Fruit fly (Drosophila melanogaster): ENCODE measurements around the gene AdoR.

Gene AdoR

DNA sequence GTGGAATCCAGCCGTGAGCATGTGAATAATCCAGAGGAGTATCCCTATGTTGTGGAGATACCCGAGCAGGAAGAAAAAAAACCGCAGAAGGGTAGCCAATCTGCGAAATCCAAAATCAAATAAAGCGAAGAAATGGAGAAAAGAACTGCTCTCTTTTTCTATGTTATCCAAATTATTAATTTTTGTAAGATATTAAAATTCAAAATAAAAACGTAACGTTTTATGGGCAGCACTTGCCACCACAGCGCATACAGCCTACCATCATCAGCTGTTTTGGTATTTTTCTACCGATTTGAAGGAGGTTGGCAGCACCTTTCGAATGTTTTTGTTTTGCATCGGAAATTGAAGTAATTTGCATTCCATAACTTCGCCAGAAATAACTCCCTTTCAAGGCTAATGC, 30.5 kb upstream of the AdoR start, which contains the start of gene Bet5 (continued):
- TF ChIP-seq nerfin-2 (GFP tag; IDR thresholded peaks at IDR 0.05; ENCODE audit: partially characterized antibody) (no peak), Meics (GFP tag; optimal IDR thresholded peaks at IDR 0.05) (no peak), CG17802 (tag; optimal IDR thresholded peaks at IDR 0.05) (no peak), CG2120 (GFP tag; optimal IDR thresholded peaks at IDR 0.05) (no peak), wor (GFP tag; IDR thresholded peaks at IDR 0.05) (no peak), CG4282 (GFP tag; optimal IDR thresholded peaks at IDR 0.05) (no peak), CG9437 (GFP tag; optimal IDR thresholded peaks at IDR 0.05) (peak; percentile 87), nom (GFP tag; optimal IDR thresholded peaks at IDR 0.05) (no peak), TFAM (GFP tag; optimal IDR thresholded peaks at IDR 0.05) (no peak), sug (tag; optimal IDR thresholded peaks at IDR 0.05) (no peak), HHEX (GFP tag; optimal IDR thresholded peaks at IDR 0.05) (no peak), Nf-YA (GFP tag; IDR thresholded peaks at IDR 0.05) (no peak), sqz (GFP tag; optimal IDR thresholded peaks at IDR 0.05) (no peak), BEAF-32 (GFP tag; optimal IDR thresholded peaks at IDR 0.05) (peak; percentile 40), CG17186 (GFP tag; optimal IDR thresholded peaks at IDR 0.05) (peak; percentile 29), Hr78 (GFP tag; optimal IDR thresholded peaks at IDR 0.05) (no peak), pros (GFP tag; optimal IDR thresholded peaks at IDR 0.05) (no peak), CG6854 (GFP tag; optimal IDR thresholded peaks at IDR 0.05) (no peak), Trl (optimal IDR thresholded peaks at IDR 0.05) (no peak), Trl (GFP tag; optimal IDR thresholded peaks at IDR 0.05) (no peak), Optix (GFP tag; IDR thresholded peaks at IDR 0.05) (no peak), CG1529 (GFP tag; optimal IDR thresholded peaks at IDR 0.05) (no peak), Ets97D (GFP tag; optimal IDR thresholded peaks at IDR 0.05) (peak; percentile 23), chm (GFP tag; IDR thresholded peaks at IDR 0.05) (no peak), CG8089 (GFP tag; optimal IDR thresholded peaks at IDR 0.05) (no peak), Bteb2 (GFP tag; optimal IDR thresholded peaks at IDR 0.05) (no peak), CG7786 (GFP tag; optimal IDR thresholded peaks at IDR 0.05) (no peak), CG14710 (tag; optimal IDR thresholded peaks at IDR 0.05) (no peak), salm (tag; optimal IDR thresholded peaks at IDR 0.05) (no peak), peb (GFP tag; IDR thresholded peaks at IDR 0.05) (no peak), odd (GFP tag; optimal IDR thresholded peaks at IDR 0.05) (no peak), Fer1 (GFP tag; optimal IDR thresholded peaks at IDR 0.05) (no peak), CG17385 (GFP tag; optimal IDR thresholded peaks at IDR 0.05) (no peak), CG34376 (GFP tag; optimal IDR thresholded peaks at IDR 0.05) (no peak), CG14860 (GFP tag; IDR thresholded peaks at IDR 0.05; ENCODE audit: partially characterized antibody) (no peak), HLH54F (GFP tag; optimal IDR thresholded peaks at IDR 0.05) (no peak), CG9609 (GFP tag; optimal IDR thresholded peaks at IDR 0.05) (no peak), lmd (GFP tag; IDR thresholded peaks at IDR 0.05) (no peak), ems (GFP tag; optimal IDR thresholded peaks at IDR 0.05) (no peak), CG15514 (GFP tag; optimal IDR thresholded peaks at IDR 0.05) (peak; percentile 16), sens (GFP tag) (peak; percentile 5), CG7357 (GFP tag; IDR thresholded peaks at IDR 0.05) (no peak), MESR4 (GFP tag; optimal IDR thresholded peaks at IDR 0.05) (peak; percentile 4), CG17361 (GFP tag; IDR thresholded peaks at IDR 0.05) (no peak), CG34224 (GFP tag; IDR thresholded peaks at IDR 0.05; ENCODE audit: partially characterized antibody) (0 out of 3 replicates have a peak, but pooled peaks have one; percentile 21), Usf (GFP tag; optimal IDR thresholded peaks at IDR 0.05) (no peak), CG1602 (GFP tag; optimal IDR thresholded peaks at IDR 0.05) (no peak), MTF-1 (GFP tag; optimal IDR thresholded peaks at IDR 0.05; ENCODE audit: borderline replicate concordance) (no peak), dpn (GFP tag; optimal IDR thresholded peaks at IDR 0.05) (no peak), CG11696 (GFP tag; IDR thresholded peaks at IDR 0.05) (no peak), ci (GFP tag; IDR thresholded peaks at IDR 0.05) (no peak), trem (tag; optimal IDR thresholded peaks at IDR 0.05) (peak; percentile 98)

Data from whole organism, embryonic.